Worm (Caenorhabditis elegans): ENCODE results near the gene T26G10.5.
A peak's percentile ranks its signal among the peaks of the same experiment; 100 is the strongest.

Gene T26G10.5

DNA sequence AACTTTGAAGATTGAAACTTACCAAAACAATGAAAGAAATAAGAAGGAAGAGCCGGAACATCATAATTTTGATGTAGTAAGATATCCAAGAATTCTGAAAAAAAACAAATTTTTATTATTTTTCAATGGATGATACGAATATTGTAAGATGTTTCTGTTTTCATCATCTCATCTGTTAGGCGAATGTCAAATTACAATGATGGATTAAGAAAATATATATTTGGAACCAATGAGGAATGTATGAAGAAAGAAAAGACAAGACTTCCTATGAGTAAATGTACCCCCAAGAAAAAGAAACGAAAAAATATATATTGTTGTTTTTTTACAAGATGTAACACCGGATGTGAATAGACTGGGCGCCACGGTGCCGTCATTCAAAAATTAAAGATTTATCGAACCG is at the start of gene T26G10.5:
Gene T26G10.5, minus strand, starts transcription at position 101 of the 400 bp plus-strand sequence.
- TF ChIP-seq pha-2 (tag; optimal IDR thresholded peaks at IDR 0.05) (no peak), madf-2 (tag; optimal IDR thresholded peaks at IDR 0.05) (no peak), ceh-45 (GFP tag; IDR thresholded peaks at IDR 0.05) (no peak), dmd-4 (tag; optimal IDR thresholded peaks at IDR 0.05; ENCODE audit: borderline replicate concordance) (no peak), syd-9 (tag; optimal IDR thresholded peaks at IDR 0.05) (no peak), zip-5 (tag; optimal IDR thresholded peaks at IDR 0.05) (no peak), odd-2 (tag; optimal IDR thresholded peaks at IDR 0.05) (no peak), Y22D7AL.16 (tag; optimal IDR thresholded peaks at IDR 0.05) (no peak), ceh-24 (tag; optimal IDR thresholded peaks at IDR 0.05) (no peak)

DNA sequence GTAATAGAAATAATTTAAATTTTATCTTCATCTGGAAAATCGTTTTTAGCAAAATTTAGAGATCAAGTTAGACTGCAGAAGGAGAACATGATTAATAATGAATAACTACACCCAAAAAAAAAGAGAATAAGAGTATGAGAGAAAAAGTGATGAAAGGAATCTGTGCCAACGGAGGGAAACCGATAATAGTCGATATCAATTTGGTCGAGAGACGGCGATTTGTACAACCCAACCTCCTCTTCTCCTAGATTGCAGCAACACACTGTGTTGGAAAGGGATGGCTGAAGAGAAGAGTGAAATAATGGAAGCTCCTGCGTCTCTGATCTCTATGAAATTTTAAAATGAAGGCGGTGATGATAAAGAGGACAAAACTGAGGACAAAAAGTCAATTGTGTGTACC is 48.3 kb upstream of the T26G10.5 start:
- no peak for TF ChIP-seq nhr-232 (tag; optimal IDR thresholded peaks at IDR 0.05)
- TF ChIP-seq ceh-45 (GFP tag; IDR thresholded peaks at IDR 0.05), result no peak
- TF ChIP-seq hlh-15 (tag; optimal IDR thresholded peaks at IDR 0.05), result no peak
- peak; percentile 1 for TF ChIP-seq elt-2 (tag; optimal IDR thresholded peaks at IDR 0.05)
- TF ChIP-seq ceh-24 (tag; optimal IDR thresholded peaks at IDR 0.05), result no peak

DNA sequence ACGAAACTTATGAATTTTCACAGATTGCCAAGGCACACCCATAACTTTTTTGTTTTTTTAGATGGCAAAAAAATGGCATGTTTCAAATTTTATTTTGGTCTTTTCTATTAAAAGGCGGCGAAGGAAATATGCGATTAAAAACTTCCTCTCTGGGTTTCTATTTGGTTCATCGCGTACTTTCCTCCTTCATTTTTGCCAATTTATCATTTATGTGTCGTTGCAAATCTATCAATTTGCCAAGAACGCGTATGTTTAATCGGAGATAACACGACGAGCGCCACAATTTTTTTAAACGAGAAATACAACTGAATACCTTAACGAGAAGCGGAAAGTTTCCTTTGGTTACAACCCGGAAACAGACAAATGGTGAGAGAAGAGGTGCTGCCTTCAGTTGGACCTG is 46.3 kb upstream of the T26G10.5 start:
- no peak for TF ChIP-seq ceh-14 (tag; optimal IDR thresholded peaks at IDR 0.05)
- TF ChIP-seq lim-6 (tag; optimal IDR thresholded peaks at IDR 0.05), result no peak

DNA sequence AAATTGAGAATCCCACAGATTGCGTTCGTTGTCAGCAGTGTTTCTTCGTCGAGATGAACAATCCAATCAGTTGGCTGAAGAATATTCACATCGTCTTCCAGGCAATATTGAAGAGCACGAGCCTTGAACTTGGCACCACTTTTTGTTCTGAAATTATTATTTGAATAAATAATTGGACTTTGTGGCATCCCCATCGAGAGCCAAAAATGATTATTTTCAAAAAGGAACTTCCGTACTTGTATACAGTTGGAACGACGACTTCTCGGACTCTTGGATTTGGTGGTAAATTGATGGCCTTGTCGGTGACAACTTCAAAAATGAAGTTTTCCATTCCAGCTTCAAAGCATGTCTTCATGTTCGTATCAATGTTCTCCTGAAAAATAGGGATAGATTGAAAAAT is 45.8 kb upstream of the T26G10.5 start:
- TF ChIP-seq odd-2 (tag; optimal IDR thresholded peaks at IDR 0.05), result no peak
- TF ChIP-seq ceh-9 (tag; optimal IDR thresholded peaks at IDR 0.05), result no peak
- TF ChIP-seq unc-86 (tag; optimal IDR thresholded peaks at IDR 0.05), result no peak
- no peak for TF ChIP-seq ceh-45 (GFP tag; IDR thresholded peaks at IDR 0.05)
- TF ChIP-seq ceh-24 (tag; optimal IDR thresholded peaks at IDR 0.05), result no peak
- TF ChIP-seq eyg-1 (tag; optimal IDR thresholded peaks at IDR 0.05), result no peak
- no peak for TF ChIP-seq lin-11 (tag; optimal IDR thresholded peaks at IDR 0.05)

ce11 chrIII:9467857-9468256 is 41.7 kb upstream of the T26G10.5 start, which contains the start of gene tag-342:
Gene tag-342 (plus strand): TSS chrIII:9468157.
- TF ChIP-seq lin-11 (tag; optimal IDR thresholded peaks at IDR 0.05), result no peak
- no peak for TF ChIP-seq eyg-1 (tag; optimal IDR thresholded peaks at IDR 0.05)
- TF ChIP-seq unc-3 (GFP tag; conservative IDR thresholded peaks at IDR 0.05), result no peak
- no peak for TF ChIP-seq unc-3 (tag; optimal IDR thresholded peaks at IDR 0.05)
- TF ChIP-seq ahr-1 (tag; optimal IDR thresholded peaks at IDR 0.05), result no peak
- TF ChIP-seq madf-2 (tag; optimal IDR thresholded peaks at IDR 0.05), result no peak
- TF ChIP-seq C38D4.7 (GFP tag; optimal IDR thresholded peaks at IDR 0.05), result no peak
- TF ChIP-seq syd-9 (tag; optimal IDR thresholded peaks at IDR 0.05), result no peak
- no peak for TF ChIP-seq ztf-16 (tag; optimal IDR thresholded peaks at IDR 0.05)
- no peak for TF ChIP-seq hlh-13 (GFP tag; optimal IDR thresholded peaks at IDR 0.05)
- no peak for TF ChIP-seq fkh-6 (tag; optimal IDR thresholded peaks at IDR 0.05)

DNA sequence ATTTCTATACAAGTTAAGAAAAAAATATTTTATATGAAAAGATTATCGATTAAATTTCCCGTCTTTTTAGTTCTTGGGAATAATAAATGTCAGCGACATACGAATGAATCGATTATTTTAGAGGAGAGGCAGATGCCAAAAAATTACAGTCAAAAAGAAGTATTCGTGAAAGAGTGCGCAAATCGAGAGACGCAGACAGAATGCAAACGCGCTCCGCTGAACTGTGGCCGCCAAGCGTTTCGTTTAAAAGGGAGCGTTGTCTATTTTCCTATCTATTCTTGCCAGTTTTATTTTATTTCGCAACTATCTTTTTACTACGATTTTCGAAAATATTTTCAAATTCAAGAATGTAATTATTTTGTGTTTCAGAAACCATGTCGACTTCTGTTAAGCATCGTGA is 40.9 kb upstream of the T26G10.5 start, which contains the start of gene baf-1:
Gene baf-1, plus strand, starts transcription at position 370 of the 400 bp plus-strand sequence.
- TF ChIP-seq pros-1 (tag; optimal IDR thresholded peaks at IDR 0.05) (no peak), elt-2 (tag; optimal IDR thresholded peaks at IDR 0.05) (peak; percentile 40), ceh-31 (tag; optimal IDR thresholded peaks at IDR 0.05) (peak; percentile 52)

ce11 chrIII:9465865-9466264 is 39.7 kb upstream of the T26G10.5 start, which contains the start of gene B0464.6:
Gene B0464.6 (minus strand): TSS chrIII:9465965.
- no peak for TF ChIP-seq elt-2 (tag; optimal IDR thresholded peaks at IDR 0.05)
- TF ChIP-seq pros-1 (tag; optimal IDR thresholded peaks at IDR 0.05), result no peak
- TF ChIP-seq ceh-9 (tag; optimal IDR thresholded peaks at IDR 0.05), result no peak
- TF ChIP-seq ceh-31 (tag; optimal IDR thresholded peaks at IDR 0.05), result no peak
- TF ChIP-seq eyg-1 (tag; optimal IDR thresholded peaks at IDR 0.05), result no peak
- TF ChIP-seq npax-4 (tag; optimal IDR thresholded peaks at IDR 0.05), result no peak
- no peak for TF ChIP-seq dve-1 (tag; optimal IDR thresholded peaks at IDR 0.05)
- no peak for TF ChIP-seq nfya-1 (tag; optimal IDR thresholded peaks at IDR 0.05)
- TF ChIP-seq C08G9.2 (tag; optimal IDR thresholded peaks at IDR 0.05), result no peak
- no peak for TF ChIP-seq Y22D7AL.16 (tag; optimal IDR thresholded peaks at IDR 0.05)
- no peak for TF ChIP-seq nhr-232 (tag; optimal IDR thresholded peaks at IDR 0.05)
- no peak for TF ChIP-seq ceh-19 (GFP tag; optimal IDR thresholded peaks at IDR 0.05)
- no peak for TF ChIP-seq ceh-24 (tag; optimal IDR thresholded peaks at IDR 0.05)
- no peak for TF ChIP-seq rnt-1 (tag; optimal IDR thresholded peaks at IDR 0.05)
- TF ChIP-seq ceh-18 (tag; optimal IDR thresholded peaks at IDR 0.05), result no peak
